Worm (Caenorhabditis elegans) whole organism, dauer: ENCODE results near the gene R05G6.5.

Experiments used
- unc-62 ChIP-seq: sonication (generic microtip); optimal IDR thresholded peaks from 2 replicates; lab custom pipeline; 2017; ENCODE audit warnings: missing biosample characterization, missing genetic modification reagents, missing genetic modification characterization

The R05G6.5 gene

ce11 chrIV:7523744-7524143, 15.6 kb downstream of the R05G6.5 start:
- no peak for TF ChIP-seq unc-62

- no peak for TF ChIP-seq unc-62
These were observed 22.3 kb downstream of the R05G6.5 start for ce11 chrIV:7530226-7531070.

- no peak for TF ChIP-seq unc-62
These were observed 24.2 kb downstream of the R05G6.5 start, which contains the start of gene R05G6.1 for ce11 chrIV:7532360-7532759. Gene R05G6.1 (plus strand): TSS chrIV:7532660.

ce11 chrIV:7542485-7543001, 34.4 kb downstream of the R05G6.5 start, which contains the start of gene R05G6.10:
Gene R05G6.10 (minus strand): TSS chrIV:7542535.
- TF ChIP-seq unc-62 = no peak

DNA sequence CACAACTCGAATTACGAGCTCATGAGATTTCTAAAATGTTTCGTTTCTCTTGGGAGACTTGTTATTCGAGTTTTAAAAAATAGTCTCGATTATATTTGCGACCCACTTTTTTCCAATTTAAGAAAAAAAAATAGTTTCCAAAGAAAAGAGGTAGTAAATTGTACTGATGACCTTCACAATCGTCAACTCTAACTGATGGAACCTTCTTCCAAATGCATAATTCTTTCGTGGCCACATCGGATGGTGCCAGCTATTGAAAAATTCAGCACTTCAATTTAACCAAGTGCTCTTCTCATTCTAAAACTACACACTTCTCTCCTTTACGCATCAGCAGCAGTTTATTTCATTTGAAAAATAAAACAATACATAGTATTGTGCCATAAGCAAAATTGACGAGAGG, 35.5 kb downstream of the R05G6.5 start:
- no peak for TF ChIP-seq unc-62

DNA sequence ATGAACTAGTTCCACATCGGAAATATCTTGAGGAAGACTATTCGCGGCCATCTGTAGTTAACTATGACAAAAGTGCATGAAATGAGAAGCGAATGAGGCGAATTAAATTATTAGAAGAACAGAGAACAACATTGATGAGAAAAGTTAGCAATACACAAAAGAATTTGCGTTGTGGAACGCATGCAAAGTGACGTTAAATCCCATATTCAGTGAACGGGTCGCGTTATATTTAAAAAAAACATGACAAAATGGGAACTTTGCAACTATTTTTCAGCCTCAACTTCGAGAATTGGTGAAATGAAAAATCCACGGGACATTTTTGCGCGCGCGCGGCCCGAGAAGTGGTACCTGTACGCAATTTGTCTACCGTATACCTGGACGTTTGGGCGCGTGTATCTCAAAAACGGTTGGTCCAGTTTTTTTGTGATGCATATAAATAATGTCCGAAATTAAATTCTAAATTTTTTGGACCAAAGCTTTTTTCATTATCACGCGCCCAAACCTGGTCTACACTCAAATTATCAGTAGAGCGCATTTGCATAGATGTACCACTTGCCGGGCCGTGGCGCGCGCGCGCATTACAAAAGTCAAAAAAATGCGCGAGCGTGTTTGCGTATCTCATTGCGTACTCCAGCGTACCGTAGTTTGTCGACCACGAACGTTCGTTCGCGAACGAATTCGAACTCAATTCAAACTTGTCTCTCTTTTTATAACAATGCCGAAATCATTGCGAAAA, 39.8 kb downstream of the R05G6.5 start, which contains the start of the genes cdd-2 and oef-1:
TSS of gene cdd-2 (minus strand) at position 51 of the 736 bp plus-strand sequence.
TSS of gene oef-1 (plus strand) at position 575 of the 736 bp plus-strand sequence.
- no peak for TF ChIP-seq unc-62

DNA sequence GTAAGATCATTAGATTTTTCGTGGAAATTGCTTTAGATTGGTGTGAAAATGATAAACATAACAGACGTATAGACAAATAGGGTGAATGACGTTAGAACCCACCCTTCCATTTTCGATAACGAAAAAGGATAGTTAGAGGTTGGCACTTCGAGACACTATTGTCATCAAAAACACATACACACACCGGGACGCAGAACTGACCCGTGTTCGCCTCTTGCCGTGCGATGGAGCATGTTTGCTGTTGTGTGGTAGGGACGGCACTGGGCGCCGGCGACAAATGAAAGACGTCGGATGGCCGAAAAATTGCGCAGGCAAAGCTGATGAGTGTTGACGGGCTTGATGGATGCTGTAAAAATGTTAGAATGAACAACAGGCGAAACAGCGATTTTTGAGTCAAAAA, 41.7 kb downstream of the R05G6.5 start:
- no peak for TF ChIP-seq unc-62

- no peak for TF ChIP-seq unc-62
These were observed 42.3 kb downstream of the R05G6.5 start, which contains the start of gene pam-1 for ce11 chrIV:7550445-7550844. Gene pam-1 (minus strand): TSS chrIV:7550812.

- no peak for TF ChIP-seq unc-62
These were observed 43.1 kb downstream of the R05G6.5 start for ce11 chrIV:7551254-7551653.

DNA sequence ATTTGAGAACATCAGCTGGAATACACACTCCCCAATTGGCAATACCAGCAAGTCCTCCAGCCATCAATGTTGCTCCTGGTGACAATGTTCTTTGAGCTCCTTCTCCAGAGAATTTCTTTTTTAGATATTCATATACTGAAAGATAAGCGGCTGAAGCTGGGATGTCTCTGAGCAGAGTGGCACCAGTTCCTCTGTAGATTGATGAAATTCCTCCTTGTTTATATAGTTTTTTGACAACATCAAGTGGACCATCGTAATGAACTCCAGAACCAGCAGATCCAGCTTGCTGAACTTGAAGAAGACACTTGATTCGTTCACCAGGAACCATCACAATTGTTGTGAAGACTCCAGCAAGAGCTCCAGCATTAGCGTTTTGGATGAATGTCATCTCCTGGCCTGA, 43.9 kb downstream of the R05G6.5 start:
- no peak for TF ChIP-seq unc-62

DNA sequence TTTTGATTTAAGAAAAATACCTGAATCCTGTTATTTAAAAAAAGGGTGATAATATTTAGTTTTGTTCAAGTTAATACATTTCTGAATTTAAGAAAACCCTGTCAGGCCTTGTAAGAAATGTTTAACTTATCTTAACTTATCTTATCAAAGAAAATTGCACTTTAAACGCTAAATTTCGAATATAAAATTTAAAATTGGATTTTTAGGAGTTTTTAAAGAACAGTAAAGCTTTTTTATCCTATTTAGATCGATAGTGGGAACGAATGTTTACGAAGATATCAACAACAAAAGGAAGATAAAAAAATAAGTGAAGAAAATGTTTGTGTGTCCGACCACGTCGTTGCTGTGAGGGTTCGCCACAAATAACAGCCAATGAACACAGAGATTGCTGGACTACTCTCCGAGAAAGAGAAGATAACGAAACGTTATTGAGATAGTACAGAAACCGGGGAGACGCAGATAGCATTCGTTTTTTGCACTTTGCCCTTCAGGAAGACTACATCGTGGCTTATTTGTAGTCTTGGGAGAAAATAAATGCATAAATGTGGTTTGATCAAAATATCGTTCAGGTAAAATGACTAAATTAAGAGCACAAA, 44.9 kb downstream of the R05G6.5 start, which contains the start of gene dif-1:
TSS of gene dif-1 (minus strand) at position 51 of the 596 bp plus-strand sequence.
- TF ChIP-seq unc-62 = no peak

- no peak for TF ChIP-seq unc-62
These were observed 46.2 kb downstream of the R05G6.5 start, which contains the start of gene F49E8.6 for ce11 chrIV:7554351-7554750. Gene F49E8.6 (minus strand): TSS chrIV:7554667.

- TF ChIP-seq unc-62 = no peak
These were observed 48.2 kb downstream of the R05G6.5 start, which contains the start of the genes F49E8.7, F49E8.8 and nprl-2 for ce11 chrIV:7556265-7556866. Gene F49E8.7 (minus strand): TSS chrIV:7556365. Gene F49E8.8 (plus strand): TSS chrIV:7556637. Gene nprl-2 (plus strand): TSS chrIV:7556816.

- no peak for TF ChIP-seq unc-62
These were observed 50.5 kb downstream of the R05G6.5 start for ce11 chrIV:7558653-7559052.
